Fruit fly (Drosophila melanogaster) whole organism, embryonic: ENCODE data around the gene CG43755.

ENCODE experiments used
- Abd-B ChIP-seq: fragments of 200-800 bp; sonication (Bioruptor generic); optimal IDR thresholded peaks from 2 replicates; lab custom pipeline; 2018; ENCODE audit warnings: missing biosample characterization, mild to moderate bottlenecking, missing genetic modification characterization, moderate library complexity
- Asciz ChIP-seq: fragments of 200-800 bp; sonication (Bioruptor generic); optimal IDR thresholded peaks from 2 replicates; lab custom pipeline; 2017; ENCODE audit warnings: missing biosample characterization, mild to moderate bottlenecking, missing genetic modification characterization, missing genetic modification reagents
- Bgb ChIP-seq: fragments of 200-800 bp; sonication (Bioruptor generic); IDR thresholded peaks from 2 replicates; pipeline ENCODE4 v1.3.6; 2022; ENCODE audit warnings: missing biosample characterization, missing genetic modification characterization; ENCODE audit not compliant: partially characterized antibody
- Blimp-1 ChIP-seq: fragments of 200-800 bp; sonication (Bioruptor generic); optimal IDR thresholded peaks from 3 replicates; lab custom pipeline; 2018; ENCODE audit warnings: missing biosample characterization, missing genetic modification characterization, mild to moderate bottlenecking, moderate library complexity, missing genetic modification reagents
- CG12659 ChIP-seq: fragments of 200-800 bp; sonication (Bioruptor generic); optimal IDR thresholded peaks from 3 replicates; lab custom pipeline; 2017; ENCODE audit warnings: mild to moderate bottlenecking, missing biosample characterization, missing genetic modification reagents, missing genetic modification characterization
- CG12769 ChIP-seq: fragments of 200-800 bp; sonication (Bioruptor generic); optimal IDR thresholded peaks from 2 replicates; lab custom pipeline; 2019; ENCODE audit warnings: missing biosample characterization, mild to moderate bottlenecking, missing genetic modification characterization, moderate library complexity
- CG13123 ChIP-seq: fragments of 200-800 bp; sonication (Bioruptor generic); optimal IDR thresholded peaks from 2 replicates; lab custom pipeline; 2016; ENCODE audit warnings: missing biosample characterization, missing genetic modification characterization
- CG14050 ChIP-seq: fragments of 200-800 bp; sonication (Bioruptor generic); IDR thresholded peaks from 3 replicates; pipeline ENCODE4 v1.3.6; 2022; ENCODE audit warnings: missing biosample characterization, missing genetic modification characterization
- CG16815 ChIP-seq: fragments of 200-800 bp; sonication (Bioruptor generic); optimal IDR thresholded peaks from 3 replicates; lab custom pipeline; 2017; ENCODE audit warnings: missing biosample characterization, mild to moderate bottlenecking, missing genetic modification characterization
- CG30020 ChIP-seq: fragments of 200-800 bp; optimal IDR thresholded peaks from 2 replicates; lab custom pipeline; 2019; ENCODE audit warnings: missing biosample characterization, mild to moderate bottlenecking, missing genetic modification characterization, moderate library complexity
- CG3163 ChIP-seq: fragments of 200-800 bp; sonication (Bioruptor generic); optimal IDR thresholded peaks from 3 replicates; lab custom pipeline; 2016; ENCODE audit warnings: missing biosample characterization, missing genetic modification characterization
- CG34422 ChIP-seq: fragments of 200-800 bp; sonication (Bioruptor generic); IDR thresholded peaks from 3 replicates; pipeline ENCODE4 v1.3.6; 2022; ENCODE audit warnings: missing biosample characterization, missing genetic modification characterization
- CG4328 ChIP-seq: fragments of 200-800 bp; sonication (Bioruptor generic); optimal IDR thresholded peaks from 3 replicates; lab custom pipeline; 2017; ENCODE audit warnings: missing biosample characterization, missing genetic modification reagents, missing genetic modification characterization
- CG4730 ChIP-seq: fragments of 200-800 bp; sonication (Bioruptor generic); IDR thresholded peaks from 2 replicates; pipeline ENCODE4 v1.3.6; 2022; ENCODE audit warnings: missing biosample characterization, missing genetic modification characterization
- CG8290 ChIP-seq, 3 experiments: fragments of 200-800 bp; sonication (Bioruptor generic); optimal IDR thresholded peaks; 2 replicates each; lab custom pipeline; 2016 to 2019; ENCODE audit warnings: missing biosample characterization in 3 of 3, missing genetic modification characterization in 3 of 3, mild to moderate bottlenecking in 2 of 3, moderate library complexity in 1 of 3
- CG8478 ChIP-seq: fragments of >200 bp; optimal IDR thresholded peaks from 2 replicates; lab custom pipeline; 2018
- CG9727 ChIP-seq: fragments of 200-800 bp; sonication (Bioruptor generic); optimal IDR thresholded peaks from 3 replicates; lab custom pipeline; 2017; ENCODE audit warnings: missing biosample characterization, mild to moderate bottlenecking, missing genetic modification characterization
- Deaf1 ChIP-seq: fragments of 200-800 bp; optimal IDR thresholded peaks from 3 replicates; lab custom pipeline; 2019; ENCODE audit warnings: missing biosample characterization, mild to moderate bottlenecking, missing genetic modification characterization, moderate library complexity
- Dref ChIP-seq: fragments of 200-800 bp; sonication (Bioruptor generic); IDR thresholded peaks from 2 replicates; pipeline ENCODE4 v1.3.6; 2022; ENCODE audit warnings: missing biosample characterization, missing genetic modification characterization
- HmgD ChIP-seq: fragments of 200-800 bp; sonication (Bioruptor generic); optimal IDR thresholded peaks from 3 replicates; lab custom pipeline; 2016; ENCODE audit warnings: missing biosample characterization, missing genetic modification characterization
- MTF-1 ChIP-seq: fragments of 200-800 bp; sonication (Bioruptor generic); optimal IDR thresholded peaks from 2 replicates; lab custom pipeline; 2018; ENCODE audit warnings: missing biosample characterization, mild to moderate bottlenecking, missing genetic modification characterization, borderline replicate concordance
- Med ChIP-seq: fragments of 200-800 bp; sonication (Bioruptor generic); peaks from one replicate; lab custom pipeline; 2016; ENCODE audit warnings: missing biosample characterization, missing genetic modification characterization, mild to moderate bottlenecking, inconsistent platforms, moderate library complexity
- Oli ChIP-seq: fragments of 200-800 bp; sonication (Bioruptor generic); optimal IDR thresholded peaks from 2 replicates; lab custom pipeline; 2018; ENCODE audit warnings: missing biosample characterization, mild to moderate bottlenecking, missing genetic modification characterization, moderate library complexity
- Pdp1 ChIP-seq, 2 experiments: fragments of 200-800 bp; sonication (Bioruptor generic); optimal IDR thresholded peaks; 3 replicates each; lab custom pipeline; 2016; ENCODE audit warnings: missing biosample characterization in 2 of 2, missing genetic modification characterization in 2 of 2, mild to moderate bottlenecking in 1 of 2, moderate library complexity in 1 of 2
- Side ChIP-seq: fragments of 200-800 bp; sonication (Bioruptor generic); optimal IDR thresholded peaks from 2 replicates; lab custom pipeline; 2016; ENCODE audit warnings: missing biosample characterization, missing genetic modification characterization
- YL-1 ChIP-seq: fragments of 200-800 bp; sonication (Bioruptor generic); optimal IDR thresholded peaks from 3 replicates; lab custom pipeline; 2017; ENCODE audit warnings: missing biosample characterization, mild to moderate bottlenecking, missing genetic modification characterization
- bcd ChIP-seq: fragments of 200-800 bp; sonication (Bioruptor generic); optimal IDR thresholded peaks from 2 replicates; lab custom pipeline; 2017; ENCODE audit warnings: missing biosample characterization, mild to moderate bottlenecking, missing genetic modification characterization
- br ChIP-seq: fragments of >200 bp; optimal IDR thresholded peaks from 2 replicates; lab custom pipeline; 2017
- cg ChIP-seq: fragments of 200-800 bp; sonication (Bioruptor generic); optimal IDR thresholded peaks from 3 replicates; lab custom pipeline; 2019; ENCODE audit warnings: missing biosample characterization, mild to moderate bottlenecking, missing genetic modification characterization, moderate library complexity
- chif ChIP-seq, 2 experiments: fragments of 200-800 bp; sonication (Bioruptor generic); optimal IDR thresholded peaks; 3 replicates each; lab custom pipeline; 2016; ENCODE audit warnings: missing biosample characterization in 2 of 2, missing genetic modification characterization in 2 of 2
- crol ChIP-seq: fragments of 200-800 bp; sonication (Bioruptor generic); IDR thresholded peaks from 2 replicates; pipeline ENCODE4 v1.3.6; 2022; ENCODE audit warnings: missing biosample characterization, missing genetic modification characterization
- exex ChIP-seq: fragments of 200-800 bp; sonication (Bioruptor generic); optimal IDR thresholded peaks from 4 replicates; lab custom pipeline; 2018; ENCODE audit warnings: missing biosample characterization, mild to moderate bottlenecking, missing genetic modification characterization, moderate library complexity
- ftz-f1 ChIP-seq: fragments of 200-800 bp; sonication (Bioruptor generic); optimal IDR thresholded peaks from 2 replicates; lab custom pipeline; 2016; ENCODE audit warnings: missing biosample characterization, missing genetic modification characterization
- lab ChIP-seq: fragments of 200-800 bp; sonication (Bioruptor generic); optimal IDR thresholded peaks from 3 replicates; lab custom pipeline; 2017; ENCODE audit warnings: missing biosample characterization, missing genetic modification characterization, mild to moderate bottlenecking, moderate library complexity, missing genetic modification reagents
- maf-S ChIP-seq: fragments of 200-800 bp; sonication (Bioruptor generic); optimal IDR thresholded peaks from 2 replicates; lab custom pipeline; 2016; ENCODE audit warnings: missing biosample characterization, missing genetic modification characterization
- nau ChIP-seq: fragments of 200-800 bp; sonication (Bioruptor generic); optimal IDR thresholded peaks from 3 replicates; lab custom pipeline; 2017; ENCODE audit warnings: missing biosample characterization, mild to moderate bottlenecking, missing genetic modification characterization, missing genetic modification reagents
- nerfin-2 ChIP-seq: fragments of 200-800 bp; sonication (Bioruptor generic); IDR thresholded peaks from 2 replicates; pipeline ENCODE4 v1.3.6; 2022; ENCODE audit warnings: missing biosample characterization, missing genetic modification characterization; ENCODE audit not compliant: partially characterized antibody
- nom ChIP-seq: fragments of 200-800 bp; sonication (Bioruptor generic); optimal IDR thresholded peaks from 2 replicates; lab custom pipeline; 2017; ENCODE audit warnings: missing biosample characterization, missing genetic modification characterization, mild to moderate bottlenecking, moderate library complexity, missing genetic modification reagents
- otp ChIP-seq: fragments of 200-800 bp; sonication (Bioruptor generic); IDR thresholded peaks from 3 replicates; pipeline ENCODE4, ENCODE4 v1.3.6; 2022; ENCODE audit warnings: missing biosample characterization, missing genetic modification characterization
- pfk ChIP-seq: fragments of 200-800 bp; sonication (Bioruptor generic); optimal IDR thresholded peaks from 2 replicates; lab custom pipeline; 2018; ENCODE audit warnings: missing biosample characterization, mild to moderate bottlenecking, missing genetic modification characterization, moderate library complexity
- repo ChIP-seq: fragments of 200-800 bp; sonication (Bioruptor generic); optimal IDR thresholded peaks from 2 replicates; lab custom pipeline; 2016; ENCODE audit warnings: missing biosample characterization, missing genetic modification characterization
- rib ChIP-seq: fragments of 200-800 bp; sonication (Bioruptor generic); IDR thresholded peaks from 2 replicates; pipeline ENCODE4 v1.3.6; 2022; ENCODE audit warnings: missing biosample characterization, missing genetic modification characterization
- schlank ChIP-seq: fragments of 200-800 bp; sonication (Bioruptor generic); optimal IDR thresholded peaks from 2 replicates; lab custom pipeline; 2018; ENCODE audit warnings: missing biosample characterization, mild to moderate bottlenecking, missing genetic modification characterization
- scrt ChIP-seq: fragments of 200-800 bp; sonication (Bioruptor generic); optimal IDR thresholded peaks from 2 replicates; lab custom pipeline; 2018; ENCODE audit warnings: missing biosample characterization, mild to moderate bottlenecking, missing genetic modification characterization, moderate library complexity
- sim ChIP-seq: fragments of 200-800 bp; sonication (Bioruptor generic); IDR thresholded peaks from 2 replicates; pipeline ENCODE4 v1.3.6; 2022; ENCODE audit warnings: missing biosample characterization, missing genetic modification characterization
- sug ChIP-seq: fragments of 200-800 bp; optimal IDR thresholded peaks from 2 replicates; lab custom pipeline; 2019; ENCODE audit warnings: missing biosample characterization, mild to moderate bottlenecking, missing genetic modification characterization, moderate library complexity
- tll ChIP-seq, 2 experiments: fragments of 200-800 bp in 1 of 2; fragments of >200 bp in 1 of 2; sonication (Bioruptor generic) in 1 of 2; optimal IDR thresholded peaks; 2 replicates each; lab custom pipeline; 2017 to 2019; ENCODE audit warnings: missing biosample characterization in 2 of 2, missing genetic modification characterization in 2 of 2, mild to moderate bottlenecking in 1 of 2, moderate library complexity in 1 of 2

Gene CG43755

dm6 chr2L:300006-300405 lies 29.6 kb downstream of the CG43755 start:
- TF ChIP-seq exex (tag; lab: Kevin White, UChicago) (peak; percentile 5), Oli (no peak), Pdp1 (GFP tag; optimal IDR thresholded peaks at IDR 0.05; lab: Kevin White, UChicago) (peak in 1 of 2 experiments; percentile 20), Med (GFP tag; lab: Kevin White, UChicago) (peak; percentile 60), CG8478 (no peak), lab (GFP tag; lab: Kevin White, UChicago) (peak; percentile 69), nerfin-2 (no peak)

dm6 chr2L:299038-299437 lies 30.5 kb downstream of the CG43755 start:
- TF ChIP-seq Side (GFP tag; lab: Kevin White, UChicago), result no peak
- no peak for TF ChIP-seq cg (GFP tag; lab: Kevin White, UChicago)
- no peak for TF ChIP-seq Asciz (GFP tag; lab: Kevin White, UChicago)
- peak; percentile 52 for TF ChIP-seq Med (GFP tag; lab: Kevin White, UChicago)

- TF ChIP-seq Dref (GFP tag; lab: Robert Waterston, UW) (no peak), CG4730 (GFP tag; lab: Robert Waterston, UW) (no peak), CG3163 (no peak), CG4328 (GFP tag; lab: Kevin White, UChicago) (no peak), bcd (no peak), CG14050 (GFP tag; lab: Robert Waterston, UW) (no peak), CG16815 (GFP tag; lab: Kevin White, UChicago) (no peak), pfk (peak; percentile 9), scrt (peak; percentile 3), rib (GFP tag; lab: Robert Waterston, UW) (peak; percentile 18; the same call in 1 of the 2 replicates), sim (GFP tag; lab: Robert Waterston, UW) (no peak), sug (tag; lab: Kevin White, UChicago) (peak; percentile 81), Abd-B (no peak), HmgD (no peak), tll (GFP tag; optimal IDR thresholded peaks at IDR 0.05; lab: Kevin White, UChicago) (no peak), nom (GFP tag; lab: Kevin White, UChicago) (peak; percentile 35), MTF-1 (GFP tag; lab: Kevin White, UChicago) (peak; percentile 13), nau (GFP tag; lab: Kevin White, UChicago) (no peak), repo (GFP tag; lab: Kevin White, UChicago) (no peak), Bgb (GFP tag; lab: Robert Waterston, UW) (no peak), CG34422 (peak; percentile 54; the same call in 1 of the 3 replicates), YL-1 (no peak), br (lab: Kevin White, UChicago) (no peak), Pdp1 (GFP tag; optimal IDR thresholded peaks at IDR 0.05; lab: Kevin White, UChicago) (peak in 1 of 2 experiments; percentile 33), schlank (tag; lab: Kevin White, UChicago) (no peak), CG30020 (tag; lab: Kevin White, UChicago) (no peak), CG12769 (tag; lab: Kevin White, UChicago) (peak; percentile 50), CG13123 (GFP tag; lab: Kevin White, UChicago) (no peak), CG9727 (GFP tag; lab: Kevin White, UChicago) (peak; percentile 86), CG12659 (no peak), Blimp-1 (GFP tag; lab: Kevin White, UChicago) (no peak), otp (GFP tag; lab: Robert Waterston, UW) (no peak), maf-S (GFP tag; lab: Kevin White, UChicago) (no peak), Deaf1 (tag; lab: Kevin White, UChicago) (peak; percentile 79), CG8290 (GFP tag; optimal IDR thresholded peaks at IDR 0.05; lab: Kevin White, UChicago) (no peak), CG8290 (tag; optimal IDR thresholded peaks at IDR 0.05; lab: Kevin White, UChicago) (peak in 1 of 2 experiments; percentile 48), crol (0 out of 2 replicates have a peak, but pooled peaks have one; percentile 52), chif (GFP tag; optimal IDR thresholded peaks at IDR 0.05; lab: Kevin White, UChicago) (no peak), ftz-f1 (GFP tag; lab: Kevin White, UChicago) (peak; percentile 31)
These were observed 31.3 kb downstream of the CG43755 start for dm6 chr2L:298285-298644.
